Worm (Caenorhabditis elegans) whole organism, L1 larva: ENCODE data around the gene flp-10.

Source experiments
- alr-1 ChIP-seq: fragments of 200-800 bp; sonication (Bioruptor generic); optimal IDR thresholded peaks from 2 replicates; lab custom pipeline; 2018; ENCODE audit warnings: borderline replicate concordance, mild to moderate bottlenecking, missing genetic modification characterization, missing compliant biosample characterization
- ama-1 ChIP-seq: fragments of 150-350 bp; optimal IDR thresholded peaks from 2 replicates; lab custom pipeline; 2014
- ceh-82 ChIP-seq, 3 experiments: fragments of 150-350 bp in 1 of 3; sonication (generic microtip) in 2 of 3; optimal IDR thresholded peaks; 2 replicates each; lab custom pipeline; 2014 to 2017; ENCODE audit warnings: missing biosample characterization in 3 of 3, missing genetic modification characterization in 3 of 3
- egl-13 ChIP-seq: sonication (generic microtip); optimal IDR thresholded peaks from 2 replicates; lab custom pipeline; 2016; ENCODE audit warnings: missing genotype, missing genetic modification reagents, missing genetic modification characterization, missing compliant biosample characterization
- fos-1 ChIP-seq: fragments of 150-350 bp; optimal IDR thresholded peaks from 2 replicates; lab custom pipeline; 2014; ENCODE audit warnings: missing biosample characterization, missing genetic modification characterization
- lin-13 ChIP-seq: fragments of 150-350 bp; optimal IDR thresholded peaks from 2 replicates; lab custom pipeline; 2014; ENCODE audit warnings: missing biosample characterization, missing genetic modification reagents, missing genetic modification characterization
- nhr-77 ChIP-seq: fragments of 150-350 bp; optimal IDR thresholded peaks from 2 replicates; lab custom pipeline; 2014; ENCODE audit warnings: missing biosample characterization, missing genetic modification characterization
- snpc-4 ChIP-seq: fragments of 150-350 bp; optimal IDR thresholded peaks from 2 replicates; lab custom pipeline; 2014; ENCODE audit warnings: missing biosample characterization, missing genetic modification characterization
- sox-4 ChIP-seq: sonication (generic microtip); optimal IDR thresholded peaks from 2 replicates; lab custom pipeline; 2016; ENCODE audit warnings: missing genetic modification characterization, missing compliant biosample characterization

ce11 chrIV:7917881-7918280, 49.2 kb downstream of the flp-10 start:
- TF ChIP-seq fos-1 (tag; lab: Kevin White, UChicago) (no peak), ama-1 (lab: Kevin White, UChicago) (no peak), sox-4 (tag; lab: Kevin White, UChicago) (no peak), ceh-82 (tag; optimal IDR thresholded peaks at IDR 0.05; lab: Kevin White, UChicago) (no peak), snpc-4 (tag; lab: Kevin White, UChicago) (no peak), egl-13 (no peak), alr-1 (tag; lab: Kevin White, UChicago) (no peak), lin-13 (GFP tag; lab: Kevin White, UChicago) (no peak), nhr-77 (no peak)
